Fruit fly (Drosophila melanogaster) whole organism, pupa: ENCODE data around the gene Jon99Cii.

Source experiments
- CG10348 ChIP-seq: fragments of 200-800 bp; sonication (Bioruptor generic); IDR thresholded peaks from 2 replicates; pipeline ENCODE4 v1.3.6; 2022; ENCODE audit warnings: missing biosample characterization, missing genetic modification characterization
- CG12605 ChIP-seq: fragments of 200-800 bp; sonication (Bioruptor generic); IDR thresholded peaks from 2 replicates; pipeline ENCODE4 v1.3.6; 2022; ENCODE audit warnings: missing biosample characterization, missing genetic modification characterization
- CG13204 ChIP-seq: fragments of 200-800 bp; sonication (Bioruptor generic); optimal IDR thresholded peaks from 2 replicates; lab custom pipeline; 2018; ENCODE audit warnings: missing biosample characterization, mild to moderate bottlenecking, missing genetic modification characterization, moderate library complexity
- CG14655 ChIP-seq: fragments of 200-800 bp; sonication (Bioruptor generic); optimal IDR thresholded peaks from 3 replicates; lab custom pipeline; 2017; ENCODE audit warnings: mild to moderate bottlenecking, missing biosample characterization, missing genetic modification reagents, missing genetic modification characterization
- CG15710 ChIP-seq: fragments of 200-800 bp; sonication (Bioruptor generic); optimal IDR thresholded peaks from 2 replicates; lab custom pipeline; 2018; ENCODE audit warnings: missing biosample characterization, mild to moderate bottlenecking, missing genetic modification characterization, moderate library complexity
- CG17806 ChIP-seq: fragments of 200-800 bp; sonication (Bioruptor generic); optimal IDR thresholded peaks from 2 replicates; lab custom pipeline; 2018; ENCODE audit warnings: missing biosample characterization, mild to moderate bottlenecking, missing genetic modification characterization, moderate library complexity
- CG32121 ChIP-seq: fragments of 200-800 bp; sonication (Bioruptor generic); IDR thresholded peaks from 2 replicates; pipeline ENCODE4 v1.3.6; 2022; ENCODE audit warnings: missing biosample characterization, missing genetic modification characterization
- CG34367 ChIP-seq: fragments of 200-800 bp; sonication (Bioruptor generic); optimal IDR thresholded peaks from 2 replicates; lab custom pipeline; 2018; ENCODE audit warnings: missing biosample characterization, mild to moderate bottlenecking, missing genetic modification characterization
- CG4496 ChIP-seq: fragments of 200-800 bp; sonication (Bioruptor generic); IDR thresholded peaks from 3 replicates; pipeline ENCODE4 v1.3.6; 2022; ENCODE audit warnings: missing biosample characterization, missing genetic modification characterization
- CG8159 ChIP-seq: fragments of 200-800 bp; sonication (Bioruptor generic); optimal IDR thresholded peaks from 3 replicates; lab custom pipeline; 2018; ENCODE audit warnings: missing biosample characterization, mild to moderate bottlenecking, missing genetic modification characterization, moderate library complexity
- CG8301 ChIP-seq: fragments of 200-800 bp; sonication (Bioruptor generic); optimal IDR thresholded peaks from 2 replicates; lab custom pipeline; 2018; ENCODE audit warnings: missing biosample characterization, mild to moderate bottlenecking, missing genetic modification characterization
- CG9948 ChIP-seq: fragments of 200-800 bp; sonication (Bioruptor generic); optimal IDR thresholded peaks from 2 replicates; lab custom pipeline; 2018; ENCODE audit warnings: missing biosample characterization, mild to moderate bottlenecking, missing genetic modification characterization, moderate library complexity
- D1 ChIP-seq: fragments of 200-800 bp; sonication (Bioruptor generic); optimal IDR thresholded peaks from 2 replicates; lab custom pipeline; 2018; ENCODE audit warnings: missing biosample characterization, mild to moderate bottlenecking, missing genetic modification characterization, moderate library complexity
- EcR ChIP-seq: fragments of 200-800 bp; sonication (Bioruptor generic); optimal IDR thresholded peaks from 3 replicates; lab custom pipeline; 2019; ENCODE audit warnings: missing biosample characterization, missing genetic modification characterization, mild to moderate bottlenecking, moderate library complexity, missing genetic modification reagents
- Ets98B ChIP-seq: fragments of 200-800 bp; sonication (Bioruptor generic); IDR thresholded peaks from 2 replicates; pipeline ENCODE4 v1.3.6; 2022; ENCODE audit warnings: missing biosample characterization, missing genetic modification characterization
- Pif1A ChIP-seq: fragments of 200-800 bp; sonication (Bioruptor generic); optimal IDR thresholded peaks from 3 replicates; lab custom pipeline; 2016; ENCODE audit warnings: missing biosample characterization, missing genetic modification characterization
- Pif1B ChIP-seq: fragments of 200-800 bp; sonication (Bioruptor generic); optimal IDR thresholded peaks from 3 replicates; lab custom pipeline; 2016; ENCODE audit warnings: missing biosample characterization, missing genetic modification characterization
- Snoo ChIP-seq: fragments of 200-800 bp; sonication (Bioruptor generic); optimal IDR thresholded peaks from 3 replicates; lab custom pipeline; 2017; ENCODE audit warnings: missing biosample characterization, mild to moderate bottlenecking, missing genetic modification characterization, inconsistent platforms
- fd96Ca ChIP-seq: fragments of 200-800 bp; sonication (Bioruptor generic); IDR thresholded peaks from 3 replicates; pipeline ENCODE4 v1.3.6; 2022; ENCODE audit warnings: missing biosample characterization, missing genetic modification characterization
- gl ChIP-seq: fragments of 200-800 bp; sonication (Bioruptor generic); optimal IDR thresholded peaks from 2 replicates; lab custom pipeline; 2018; ENCODE audit warnings: missing biosample characterization, mild to moderate bottlenecking, missing genetic modification characterization
- rn ChIP-seq: fragments of 200-800 bp; sonication (Bioruptor generic); IDR thresholded peaks from 2 replicates; pipeline ENCODE4 v1.3.6; 2022; ENCODE audit warnings: missing biosample characterization, missing genetic modification characterization

Jon99Cii gene

DNA sequence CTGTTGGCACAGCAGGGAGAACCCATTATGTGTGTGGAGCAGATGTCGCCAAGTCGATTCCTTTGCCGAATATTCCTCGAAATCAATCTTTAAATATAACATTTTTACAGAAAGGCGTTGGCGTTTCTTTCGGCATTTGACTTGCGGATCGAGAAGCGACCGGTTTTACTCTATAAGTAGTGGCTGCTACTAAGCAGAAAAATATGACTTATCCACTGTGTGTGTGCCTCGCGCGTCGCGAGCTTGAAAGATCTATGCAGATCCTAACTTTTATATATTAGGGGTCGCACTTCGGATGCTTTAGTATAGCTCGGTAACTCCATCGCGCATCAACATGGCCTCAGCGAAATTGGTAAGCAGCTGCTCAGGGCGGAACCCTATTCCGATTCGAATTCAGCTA is 19.3 kb downstream of the Jon99Cii start, which contains the start of gene CG15515:
CG15515 (plus strand) TSS at position 301 of the 400 bp plus-strand sequence.
- TF ChIP-seq CG32121 (GFP tag; lab: Robert Waterston, UW) (no peak), CG12605 (GFP tag; lab: Robert Waterston, UW) (no peak), Snoo (tag; lab: Kevin White, UChicago) (no peak), EcR (GFP tag; lab: Kevin White, UChicago) (no peak), CG34367 (tag; lab: Kevin White, UChicago) (no peak), CG15710 (no peak), CG4496 (no peak), CG8301 (tag; lab: Kevin White, UChicago) (no peak), fd96Ca (no peak), D1 (tag; lab: Kevin White, UChicago) (no peak), CG14655 (no peak), Pif1B (GFP tag; lab: Kevin White, UChicago) (no peak), gl (tag; lab: Kevin White, UChicago) (no peak), CG9948 (no peak), CG8159 (no peak), Pif1A (no peak), CG10348 (GFP tag; lab: Robert Waterston, UW) (no peak), CG13204 (GFP tag; lab: Kevin White, UChicago) (no peak)

DNA sequence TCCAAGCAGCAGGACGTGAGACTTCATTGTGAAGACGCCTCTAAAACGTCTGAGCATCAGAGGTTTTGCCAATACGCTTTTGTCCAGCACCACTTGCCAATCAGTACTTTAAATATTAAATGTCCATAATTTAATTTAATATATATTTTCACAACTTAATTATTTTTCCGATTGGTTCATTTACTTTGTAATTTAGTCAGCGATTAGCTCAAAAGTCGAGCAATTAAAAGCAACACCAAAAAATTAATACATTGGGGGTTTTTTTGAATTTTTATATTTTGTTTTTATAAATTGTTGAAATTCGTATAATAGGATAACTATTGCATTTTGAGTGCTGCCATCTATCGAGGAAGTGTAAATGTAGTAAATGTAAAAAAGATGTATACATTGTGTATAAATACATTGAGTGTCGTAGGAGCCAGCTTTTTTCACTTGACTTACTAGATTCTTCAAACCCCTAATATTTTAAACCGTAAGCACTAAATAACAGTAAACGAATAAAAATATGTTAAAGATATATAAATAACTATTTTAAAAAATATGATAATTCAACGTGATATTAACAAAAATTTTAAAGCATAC is 20.5 kb downstream of the Jon99Cii start, which contains the start of gene CG15517:
CG15517 (minus strand) TSS at position 51 of the 582 bp plus-strand sequence.
- TF ChIP-seq CG10348 (GFP tag; lab: Robert Waterston, UW) (no peak), Pif1B (GFP tag; lab: Kevin White, UChicago) (no peak), D1 (tag; lab: Kevin White, UChicago) (peak; percentile 80)

- TF ChIP-seq CG12605 (GFP tag; lab: Robert Waterston, UW), result no peak
- no peak for TF ChIP-seq Ets98B (GFP tag; lab: Robert Waterston, UW)
- no peak for TF ChIP-seq Snoo (tag; lab: Kevin White, UChicago)
- TF ChIP-seq CG15710, result no peak
- no peak for TF ChIP-seq rn (GFP tag; lab: Robert Waterston, UW)
- no peak for TF ChIP-seq CG13204 (GFP tag; lab: Kevin White, UChicago)
- TF ChIP-seq fd96Ca, result no peak
- no peak for TF ChIP-seq CG8159
- TF ChIP-seq CG9948, result no peak
- no peak for TF ChIP-seq CG17806 (tag; lab: Kevin White, UChicago)
- TF ChIP-seq CG32121 (GFP tag; lab: Robert Waterston, UW), result no peak
- no peak for TF ChIP-seq D1 (tag; lab: Kevin White, UChicago)
Observed at dm6 chr3R:29899635-29900034, 24.8 kb downstream of the Jon99Cii start.

- TF ChIP-seq CG15710 (no peak), Ets98B (GFP tag; lab: Robert Waterston, UW) (0 out of 2 replicates have a peak, but pooled peaks have one; percentile 41), CG10348 (GFP tag; lab: Robert Waterston, UW) (0 out of 2 replicates have a peak, but pooled peaks have one; percentile 32), CG14655 (peak; percentile 1), CG4496 (0 out of 3 replicates have a peak, but pooled peaks have one; percentile 22), rn (GFP tag; lab: Robert Waterston, UW) (no peak), CG8301 (tag; lab: Kevin White, UChicago) (peak; percentile 5), fd96Ca (peak; percentile 60; the same call in 1 of the 3 replicates)
- TF ChIP-seq, all 21 proteins: peak for 6
Observed at dm6 chr3R:29898588-29898987, 25.8 kb downstream of the Jon99Cii start.

dm6 chr3R:29894393-29894792 is 30.0 kb downstream of the Jon99Cii start:
- peak; percentile 51 for TF ChIP-seq CG14655
- TF ChIP-seq CG4496, result peak; percentile 50; the same call in 2 of the 3 replicates
- TF ChIP-seq CG13204 (GFP tag; lab: Kevin White, UChicago), result no peak
- no peak for TF ChIP-seq D1 (tag; lab: Kevin White, UChicago)
- TF ChIP-seq CG17806 (tag; lab: Kevin White, UChicago), result no peak
- TF ChIP-seq rn (GFP tag; lab: Robert Waterston, UW), result peak; percentile 36; the same call in 1 of the 2 replicates
- 0 out of 2 replicates have a peak, but pooled peaks have one; percentile 26 for TF ChIP-seq CG10348 (GFP tag; lab: Robert Waterston, UW)
- TF ChIP-seq CG8301 (tag; lab: Kevin White, UChicago), result peak; percentile 58
- TF ChIP-seq Pif1B (GFP tag; lab: Kevin White, UChicago), result no peak
- peak; percentile 42; the same call in 1 of the 2 replicates for TF ChIP-seq CG12605 (GFP tag; lab: Robert Waterston, UW)
- no peak for TF ChIP-seq Snoo (tag; lab: Kevin White, UChicago)
- peak; percentile 33 for TF ChIP-seq Pif1A
- peak; percentile 85 for TF ChIP-seq fd96Ca
- TF ChIP-seq CG9948, result no peak
- TF ChIP-seq CG32121 (GFP tag; lab: Robert Waterston, UW), result peak; percentile 80
- TF ChIP-seq Ets98B (GFP tag; lab: Robert Waterston, UW), result peak; percentile 66

DNA sequence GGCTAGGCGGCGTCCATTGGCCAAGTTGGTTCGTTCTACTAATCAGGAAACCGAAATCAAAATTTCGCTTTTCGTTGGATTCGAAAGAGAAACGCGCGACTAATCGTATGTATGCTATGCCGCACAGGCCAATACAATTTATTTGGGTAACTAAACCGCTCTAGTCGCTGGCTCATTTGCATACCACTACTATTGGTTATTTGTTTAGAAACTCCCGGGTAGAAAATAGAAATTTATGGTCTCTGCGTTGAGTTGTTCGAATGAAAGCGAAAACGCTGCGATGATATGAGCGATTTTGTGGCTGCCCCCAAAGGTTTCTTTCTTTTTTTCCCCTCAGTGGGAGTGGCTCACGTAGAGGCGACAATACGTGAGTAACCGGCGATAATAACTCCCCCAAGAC is 31.4 kb downstream of the Jon99Cii start:
- no peak for TF ChIP-seq Ets98B (GFP tag; lab: Robert Waterston, UW)
- TF ChIP-seq CG14655, result no peak
- no peak for TF ChIP-seq CG9948
- no peak for TF ChIP-seq CG15710
- TF ChIP-seq Snoo (tag; lab: Kevin White, UChicago), result no peak
- no peak for TF ChIP-seq CG13204 (GFP tag; lab: Kevin White, UChicago)
- TF ChIP-seq EcR (GFP tag; lab: Kevin White, UChicago), result no peak
- TF ChIP-seq, all 21 proteins: peak for 0
